Fruit fly (Drosophila melanogaster): ENCODE results near the gene GluRIIC.

Gene GluRIIC

dm6 chr2L:869497-870040 lies 44.3 kb upstream of the GluRIIC start, which contains the start of gene dbe (continued):
- TF ChIP-seq CG9797 (GFP tag; optimal IDR thresholded peaks at IDR 0.05) (peak; percentile 11), Hr3 (GFP tag; optimal IDR thresholded peaks at IDR 0.05) (peak; percentile 8), rib (GFP tag; IDR thresholded peaks at IDR 0.05) (no peak), Sin3A (optimal IDR thresholded peaks at IDR 0.05) (no peak), CHES-1-like (GFP tag; optimal IDR thresholded peaks at IDR 0.05) (no peak), pzg (GFP tag; optimal IDR thresholded peaks at IDR 0.05) (peak; percentile 37), CG8359 (GFP tag; optimal IDR thresholded peaks at IDR 0.05; ENCODE audit: borderline replicate concordance) (no peak), BEAF-32 (GFP tag; optimal IDR thresholded peaks at IDR 0.05) (peak; percentile 9), CG9817 (tag; optimal IDR thresholded peaks at IDR 0.05) (peak; percentile 26), Dip2 (GFP tag; IDR thresholded peaks at IDR 0.05) (no peak), CG8290 (GFP tag; optimal IDR thresholded peaks at IDR 0.05) (no peak), CG8290 (tag; optimal IDR thresholded peaks at IDR 0.05) (no peak), Sox102F (GFP tag; optimal IDR thresholded peaks at IDR 0.05) (no peak), hth (optimal IDR thresholded peaks at IDR 0.05) (no peak), croc (GFP tag; conservative IDR thresholded peaks at IDR 0.05) (no peak), Jarid2 (GFP tag; optimal IDR thresholded peaks at IDR 0.05) (no peak), dm (GFP tag; optimal IDR thresholded peaks at IDR 0.05) (peak; percentile 73), klu (GFP tag; IDR thresholded peaks at IDR 0.05) (no peak), CG18764 (GFP tag; optimal IDR thresholded peaks at IDR 0.05) (no peak), CG7839 (tag; optimal IDR thresholded peaks at IDR 0.05) (peak; percentile 17), Neu2 (GFP tag; optimal IDR thresholded peaks at IDR 0.05; ENCODE audit: borderline replicate concordance) (no peak), fd96Cb (tag; optimal IDR thresholded peaks at IDR 0.05) (no peak), tin (GFP tag; optimal IDR thresholded peaks at IDR 0.05) (no peak), CG11398 (GFP tag; optimal IDR thresholded peaks at IDR 0.05) (no peak), CG17186 (GFP tag; optimal IDR thresholded peaks at IDR 0.05) (no peak), CG6683 (GFP tag; optimal IDR thresholded peaks at IDR 0.05) (no peak), pfk (GFP tag; optimal IDR thresholded peaks at IDR 0.05) (no peak), Dad (GFP tag; optimal IDR thresholded peaks at IDR 0.05) (no peak), CG7271 (tag; optimal IDR thresholded peaks at IDR 0.05) (no peak), Ets97D (GFP tag; optimal IDR thresholded peaks at IDR 0.05) (no peak), Fer3 (tag; optimal IDR thresholded peaks at IDR 0.05) (peak; percentile 10), vnd (GFP tag; IDR thresholded peaks at IDR 0.05; ENCODE audit: partially characterized antibody) (no peak), CG9876 (GFP tag; optimal IDR thresholded peaks at IDR 0.05) (no peak), mirr (GFP tag; optimal IDR thresholded peaks at IDR 0.05) (no peak), Atf-2 (GFP tag; optimal IDR thresholded peaks at IDR 0.05) (no peak), CG17829 (tag; optimal IDR thresholded peaks at IDR 0.05) (peak; percentile 16), CG4707 (GFP tag; optimal IDR thresholded peaks at IDR 0.05) (no peak), Hmr (GFP tag; optimal IDR thresholded peaks at IDR 0.05) (peak; percentile 10), dmrt99B (tag; optimal IDR thresholded peaks at IDR 0.05) (peak; percentile 20), Doc2 (GFP tag; IDR thresholded peaks at IDR 0.05) (no peak), CG12659 (GFP tag; optimal IDR thresholded peaks at IDR 0.05) (peak; percentile 22), zen2 (GFP tag; IDR thresholded peaks at IDR 0.05; ENCODE audit: partially characterized antibody) (no peak), grau (tag; optimal IDR thresholded peaks at IDR 0.05) (peak; percentile 37), Bgb (GFP tag; IDR thresholded peaks at IDR 0.05; ENCODE audit: partially characterized antibody) (peak; percentile 26; the same call in 1 of the 2 replicates), CG8281 (tag; optimal IDR thresholded peaks at IDR 0.05) (no peak), CG11695 (GFP tag; IDR thresholded peaks at IDR 0.05) (no peak), gcm2 (GFP tag; optimal IDR thresholded peaks at IDR 0.05) (no peak), Vsx1 (GFP tag; optimal IDR thresholded peaks at IDR 0.05) (peak; percentile 30), CG12236 (GFP tag; optimal IDR thresholded peaks at IDR 0.05) (no peak), chm (GFP tag; IDR thresholded peaks at IDR 0.05) (no peak), CG2120 (GFP tag; optimal IDR thresholded peaks at IDR 0.05) (peak; percentile 22)
